Fruit fly (Drosophila melanogaster) ovary, adult (tissue): ENCODE measurements around the gene Zpr1.

ENCODE experiments used
- CG17801 ChIP-seq: fragments of 200-800 bp; optimal IDR thresholded peaks from 2 replicates; lab custom pipeline; 2019; ENCODE audit warnings: missing biosample characterization, mild to moderate bottlenecking, missing genetic modification characterization, moderate library complexity; ENCODE audit not compliant: partially characterized antibody

The Zpr1 gene

dm6 chrX:9161912-9162311 is at the start of gene Zpr1, which contains the start of gene CG44532:
Gene Zpr1 (minus strand): TSS chrX:9162090.
Gene CG44532 (plus strand): TSS chrX:9162092.
- no peak for TF ChIP-seq CG17801 (GFP tag; lab: Kevin White, UChicago)

- TF ChIP-seq CG17801 (GFP tag; lab: Kevin White, UChicago): no peak
These were observed 48.9 kb upstream of the Zpr1 start, which contains the start of gene SmydA-9 for dm6 chrX:9210787-9211186. Gene SmydA-9 (minus strand): TSS chrX:9210887.

- peak; percentile 49 for TF ChIP-seq CG17801 (GFP tag; lab: Kevin White, UChicago)
These were observed 40.2 kb upstream of the Zpr1 start for dm6 chrX:9201866-9202681.

dm6 chrX:9201080-9201479 is 39.2 kb upstream of the Zpr1 start:
- TF ChIP-seq CG17801 (GFP tag; lab: Kevin White, UChicago): no peak

dm6 chrX:9200234-9200633 is 38.3 kb upstream of the Zpr1 start:
- no peak for TF ChIP-seq CG17801 (GFP tag; lab: Kevin White, UChicago)

- TF ChIP-seq CG17801 (GFP tag; lab: Kevin White, UChicago): peak; percentile 89
These were observed 34.5 kb upstream of the Zpr1 start, which contains the start of gene CG12118 for dm6 chrX:9196362-9196761. Gene CG12118 (minus strand): TSS chrX:9196414.

dm6 chrX:9195311-9195710 is 33.4 kb upstream of the Zpr1 start:
- no peak for TF ChIP-seq CG17801 (GFP tag; lab: Kevin White, UChicago)

- peak; percentile 70 for TF ChIP-seq CG17801 (GFP tag; lab: Kevin White, UChicago)
These were observed 31.7 kb upstream of the Zpr1 start, which contains the start of gene CG12106 for dm6 chrX:9193604-9194003. Gene CG12106 (plus strand): TSS chrX:9193898.

- TF ChIP-seq CG17801 (GFP tag; lab: Kevin White, UChicago): no peak
These were observed 30.5 kb upstream of the Zpr1 start, which contains the start of gene CG12056 for dm6 chrX:9192429-9192828. Gene CG12056 (plus strand): TSS chrX:9192669.

- no peak for TF ChIP-seq CG17801 (GFP tag; lab: Kevin White, UChicago)
These were observed 29.5 kb upstream of the Zpr1 start, which contains the start of gene CG12057 for dm6 chrX:9191357-9191756. Gene CG12057 (plus strand): TSS chrX:9191657.

- TF ChIP-seq CG17801 (GFP tag; lab: Kevin White, UChicago): no peak
These were observed 28.8 kb upstream of the Zpr1 start, which contains the start of gene CG12115 for dm6 chrX:9190555-9191184. Gene CG12115 (minus strand): TSS chrX:9190605.

- TF ChIP-seq CG17801 (GFP tag; lab: Kevin White, UChicago): no peak
These were observed 25.5 kb upstream of the Zpr1 start for dm6 chrX:9187429-9187828.

- TF ChIP-seq CG17801 (GFP tag; lab: Kevin White, UChicago): no peak
These were observed 6.4 kb upstream of the Zpr1 start for dm6 chrX:9168273-9168672.

- no peak for TF ChIP-seq CG17801 (GFP tag; lab: Kevin White, UChicago)
These were observed 2.9 kb upstream of the Zpr1 start for dm6 chrX:9164510-9165506.
